Fruit fly (Drosophila melanogaster) whole organism, pupa: ENCODE data around the gene CG33669.
A peak's percentile ranks its signal among the peaks of the same experiment; 100 is the strongest.

Experiments
- CG10348 ChIP-seq: fragments of 200-800 bp; sonication (Bioruptor generic); IDR thresholded peaks from 2 replicates; pipeline ENCODE4 v1.3.6; 2022; ENCODE audit warnings: missing biosample characterization, missing genetic modification characterization
- CG12605 ChIP-seq: fragments of 200-800 bp; sonication (Bioruptor generic); IDR thresholded peaks from 2 replicates; pipeline ENCODE4 v1.3.6; 2022; ENCODE audit warnings: missing biosample characterization, missing genetic modification characterization
- CG13204 ChIP-seq: fragments of 200-800 bp; sonication (Bioruptor generic); optimal IDR thresholded peaks from 2 replicates; lab custom pipeline; 2018; ENCODE audit warnings: missing biosample characterization, mild to moderate bottlenecking, missing genetic modification characterization, moderate library complexity
- CG34367 ChIP-seq: fragments of 200-800 bp; sonication (Bioruptor generic); optimal IDR thresholded peaks from 2 replicates; lab custom pipeline; 2018; ENCODE audit warnings: missing biosample characterization, mild to moderate bottlenecking, missing genetic modification characterization
- CG4496 ChIP-seq: fragments of 200-800 bp; sonication (Bioruptor generic); IDR thresholded peaks from 3 replicates; pipeline ENCODE4 v1.3.6; 2022; ENCODE audit warnings: missing biosample characterization, missing genetic modification characterization
- CG8159 ChIP-seq: fragments of 200-800 bp; sonication (Bioruptor generic); optimal IDR thresholded peaks from 3 replicates; lab custom pipeline; 2018; ENCODE audit warnings: missing biosample characterization, mild to moderate bottlenecking, missing genetic modification characterization, moderate library complexity
- CG9948 ChIP-seq: fragments of 200-800 bp; sonication (Bioruptor generic); optimal IDR thresholded peaks from 2 replicates; lab custom pipeline; 2018; ENCODE audit warnings: missing biosample characterization, mild to moderate bottlenecking, missing genetic modification characterization, moderate library complexity
- D1 ChIP-seq: fragments of 200-800 bp; sonication (Bioruptor generic); optimal IDR thresholded peaks from 2 replicates; lab custom pipeline; 2018; ENCODE audit warnings: missing biosample characterization, mild to moderate bottlenecking, missing genetic modification characterization, moderate library complexity
- EcR ChIP-seq: fragments of 200-800 bp; sonication (Bioruptor generic); optimal IDR thresholded peaks from 3 replicates; lab custom pipeline; 2019; ENCODE audit warnings: missing biosample characterization, missing genetic modification characterization, mild to moderate bottlenecking, moderate library complexity, missing genetic modification reagents
- Ets98B ChIP-seq: fragments of 200-800 bp; sonication (Bioruptor generic); IDR thresholded peaks from 2 replicates; pipeline ENCODE4 v1.3.6; 2022; ENCODE audit warnings: missing biosample characterization, missing genetic modification characterization
- Pif1B ChIP-seq: fragments of 200-800 bp; sonication (Bioruptor generic); optimal IDR thresholded peaks from 3 replicates; lab custom pipeline; 2016; ENCODE audit warnings: missing biosample characterization, missing genetic modification characterization
- Snoo ChIP-seq: fragments of 200-800 bp; sonication (Bioruptor generic); optimal IDR thresholded peaks from 3 replicates; lab custom pipeline; 2017; ENCODE audit warnings: missing biosample characterization, mild to moderate bottlenecking, missing genetic modification characterization, inconsistent platforms
- fd96Ca ChIP-seq: fragments of 200-800 bp; sonication (Bioruptor generic); IDR thresholded peaks from 3 replicates; pipeline ENCODE4 v1.3.6; 2022; ENCODE audit warnings: missing biosample characterization, missing genetic modification characterization

DNA sequence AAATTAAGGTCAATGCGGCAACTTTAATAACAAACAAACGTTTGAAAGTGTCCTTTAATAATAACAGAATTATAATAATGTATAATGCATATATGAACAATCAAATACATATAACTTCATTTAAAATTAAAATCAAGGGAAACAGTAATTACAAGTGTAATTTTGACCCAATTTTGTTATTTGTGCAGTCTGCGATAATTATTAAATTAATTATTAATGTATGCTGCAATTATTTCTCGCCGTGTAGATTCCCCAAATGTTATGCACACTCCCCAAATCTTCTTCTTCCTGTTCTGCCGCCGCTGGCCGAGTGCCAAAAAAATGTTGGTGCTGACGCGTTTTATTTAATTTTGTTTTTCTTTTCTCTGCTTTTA lies 46.3 kb downstream of the CG33669 start:
- TF ChIP-seq CG4496 (GFP tag; lab: Robert Waterston, UW) (peak; percentile 61; the same call in 2 of the 3 replicates), CG34367 (tag; lab: Kevin White, UChicago) (peak; percentile 10), CG10348 (GFP tag; lab: Robert Waterston, UW) (no peak), EcR (GFP tag; lab: Kevin White, UChicago) (no peak), D1 (tag; lab: Kevin White, UChicago) (no peak), CG8159 (peak; percentile 71), Pif1B (GFP tag; lab: Kevin White, UChicago) (peak; percentile 23), CG13204 (no peak), CG12605 (GFP tag; lab: Robert Waterston, UW) (no peak), fd96Ca (GFP tag; lab: Robert Waterston, UW) (no peak), CG9948 (tag; lab: Kevin White, UChicago) (peak; percentile 51), Ets98B (GFP tag; lab: Robert Waterston, UW) (peak; percentile 34), Snoo (tag; lab: Kevin White, UChicago) (peak; percentile 72)
